Fruit fly (Drosophila melanogaster) whole organism, embryonic: ENCODE results near the gene Dok.

Source experiments
- Aef1 ChIP-seq: fragments of 200-800 bp; sonication (Bioruptor generic); IDR thresholded peaks from 3 replicates; pipeline ENCODE4 v1.3.6; 2022; ENCODE audit warnings: missing biosample characterization, missing genetic modification characterization
- B-H1 ChIP-seq: fragments of 200-800 bp; sonication (Bioruptor generic); IDR thresholded peaks from 3 replicates; pipeline ENCODE4 v1.3.6; 2022; ENCODE audit warnings: missing biosample characterization, missing genetic modification characterization
- CG12236 ChIP-seq: fragments of 200-800 bp; sonication (Bioruptor generic); optimal IDR thresholded peaks from 2 replicates; lab custom pipeline; 2016; ENCODE audit warnings: missing biosample characterization, missing genetic modification characterization
- CG12391 ChIP-seq: fragments of 200-800 bp; sonication (Bioruptor generic); optimal IDR thresholded peaks from 3 replicates; lab custom pipeline; 2018; ENCODE audit warnings: missing biosample characterization, mild to moderate bottlenecking, missing genetic modification characterization, moderate library complexity
- CG13123 ChIP-seq: fragments of 200-800 bp; sonication (Bioruptor generic); optimal IDR thresholded peaks from 2 replicates; lab custom pipeline; 2016; ENCODE audit warnings: missing biosample characterization, missing genetic modification characterization
- CG16779 ChIP-seq: fragments of 200-800 bp; sonication (Bioruptor generic); IDR thresholded peaks from 2 replicates; pipeline ENCODE4 v1.3.6; 2022; ENCODE audit warnings: missing biosample characterization, missing genetic modification characterization
- CG16813 ChIP-seq: fragments of 200-800 bp; sonication (Bioruptor generic); IDR thresholded peaks from 3 replicates; pipeline ENCODE4 v1.3.6; 2022; ENCODE audit warnings: missing biosample characterization, missing genetic modification characterization; ENCODE audit not compliant: partially characterized antibody
- CG16863 ChIP-seq: fragments of 200-800 bp; sonication (Bioruptor generic); optimal IDR thresholded peaks from 3 replicates; lab custom pipeline; 2016; ENCODE audit warnings: missing biosample characterization, missing genetic modification characterization
- CG17385 ChIP-seq: fragments of 200-800 bp; sonication (Bioruptor generic); optimal IDR thresholded peaks from 3 replicates; lab custom pipeline; 2018; ENCODE audit warnings: missing biosample characterization, mild to moderate bottlenecking, missing genetic modification characterization
- CG17612 ChIP-seq: fragments of 200-800 bp; sonication (Bioruptor generic); IDR thresholded peaks from 2 replicates; pipeline ENCODE4 v1.3.6; 2022; ENCODE audit warnings: missing biosample characterization, missing genetic modification characterization
- CG2678 ChIP-seq: fragments of 200-800 bp; sonication (Bioruptor generic); optimal IDR thresholded peaks from 3 replicates; lab custom pipeline; 2019; ENCODE audit warnings: missing biosample characterization, mild to moderate bottlenecking, missing genetic modification characterization, moderate library complexity
- CG30431 ChIP-seq: fragments of 200-800 bp; sonication (Bioruptor generic); optimal IDR thresholded peaks from 2 replicates; lab custom pipeline; 2017; ENCODE audit warnings: missing biosample characterization, missing genetic modification characterization
- CG42726 ChIP-seq: fragments of 200-800 bp; sonication (Bioruptor generic); IDR thresholded peaks from 2 replicates; pipeline ENCODE4 v1.3.6; 2022; ENCODE audit warnings: missing biosample characterization, missing genetic modification characterization; ENCODE audit not compliant: partially characterized antibody
- CG4360 ChIP-seq: fragments of 200-800 bp; sonication (Bioruptor generic); IDR thresholded peaks from 2 replicates; pipeline ENCODE4 v1.3.6; 2022; ENCODE audit warnings: missing biosample characterization, missing genetic modification characterization
- CG5245 ChIP-seq: fragments of 200-800 bp; sonication (Bioruptor generic); optimal IDR thresholded peaks from 3 replicates; lab custom pipeline; 2016; ENCODE audit warnings: missing biosample characterization, missing genetic modification characterization
- CG6272 ChIP-seq: fragments of 200-800 bp; sonication (Bioruptor generic); IDR thresholded peaks from 2 replicates; pipeline ENCODE4 v1.3.6; 2022; ENCODE audit warnings: missing biosample characterization, missing genetic modification characterization
- CG7745 ChIP-seq: fragments of 200-800 bp; sonication (Bioruptor generic); optimal IDR thresholded peaks from 2 replicates; lab custom pipeline; 2018; ENCODE audit warnings: missing biosample characterization, mild to moderate bottlenecking, missing genetic modification characterization, moderate library complexity
- CG7786 ChIP-seq: fragments of 200-800 bp; sonication (Bioruptor generic); optimal IDR thresholded peaks from 2 replicates; lab custom pipeline; 2016; ENCODE audit warnings: missing biosample characterization, missing genetic modification characterization
- D19A ChIP-seq: fragments of 200-800 bp; optimal IDR thresholded peaks from 3 replicates; lab custom pipeline; 2019; ENCODE audit warnings: missing biosample characterization, mild to moderate bottlenecking, missing genetic modification characterization, moderate library complexity
- Elba2 ChIP-seq: fragments of 200-800 bp; sonication (Bioruptor generic); optimal IDR thresholded peaks from 3 replicates; lab custom pipeline; 2016; ENCODE audit warnings: missing biosample characterization, missing genetic modification characterization
- Fer2 ChIP-seq: fragments of 200-800 bp; sonication (Bioruptor generic); optimal IDR thresholded peaks from 2 replicates; lab custom pipeline; 2018; ENCODE audit warnings: missing biosample characterization, mild to moderate bottlenecking, missing genetic modification characterization, moderate library complexity
- Hmx ChIP-seq: fragments of 200-800 bp; sonication (Bioruptor generic); optimal IDR thresholded peaks from 2 replicates; lab custom pipeline; 2016; ENCODE audit warnings: missing biosample characterization, missing genetic modification characterization
- Hr78 ChIP-seq, 2 experiments: fragments of 200-800 bp in 1 of 2; fragments of >200 bp in 1 of 2; sonication (Bioruptor generic) in 1 of 2; optimal IDR thresholded peaks; 2 replicates each; lab custom pipeline; 2017 to 2019; ENCODE audit warnings: missing biosample characterization in 2 of 2, missing genetic modification characterization in 2 of 2, mild to moderate bottlenecking in 1 of 2, moderate library complexity in 1 of 2
- Kr ChIP-seq: fragments of 200-800 bp; sonication (Bioruptor generic); optimal IDR thresholded peaks from 2 replicates; lab custom pipeline; 2017; ENCODE audit warnings: missing biosample characterization, mild to moderate bottlenecking, missing genetic modification characterization
- Lhr ChIP-seq: fragments of 200-800 bp; sonication (Bioruptor generic); optimal IDR thresholded peaks from 3 replicates; lab custom pipeline; 2017; ENCODE audit warnings: mild to moderate bottlenecking, missing biosample characterization, missing genetic modification reagents, missing genetic modification characterization
- MESR4 ChIP-seq: fragments of 200-800 bp; sonication (Bioruptor generic); optimal IDR thresholded peaks from 2 replicates; lab custom pipeline; 2018; ENCODE audit warnings: missing biosample characterization, mild to moderate bottlenecking, missing genetic modification characterization, moderate library complexity
- Med ChIP-seq: fragments of 200-800 bp; sonication (Bioruptor generic); peaks from one replicate; lab custom pipeline; 2016; ENCODE audit warnings: missing biosample characterization, missing genetic modification characterization, mild to moderate bottlenecking, inconsistent platforms, moderate library complexity
- Myb ChIP-seq: fragments of 200-800 bp; sonication (Bioruptor generic); optimal IDR thresholded peaks from 2 replicates; lab custom pipeline; 2016; ENCODE audit warnings: missing biosample characterization, missing genetic modification characterization
- NFAT ChIP-seq: fragments of 200-800 bp; sonication (Bioruptor generic); IDR thresholded peaks from 2 replicates; pipeline ENCODE4 v1.3.6; 2022; ENCODE audit warnings: missing biosample characterization, missing genetic modification characterization
- Sin3A ChIP-seq: fragments of >200 bp; optimal IDR thresholded peaks from 2 replicates; lab custom pipeline; 2018
- ara ChIP-seq: fragments of 200-800 bp; sonication (Bioruptor generic); IDR thresholded peaks from 2 replicates; pipeline ENCODE4 v1.3.6; 2022; ENCODE audit warnings: missing biosample characterization, missing genetic modification characterization
- ash1 ChIP-seq: fragments of 200-800 bp; sonication (Bioruptor generic); optimal IDR thresholded peaks from 2 replicates; lab custom pipeline; 2018; ENCODE audit warnings: missing biosample characterization, mild to moderate bottlenecking, missing genetic modification characterization
- bcd ChIP-seq: fragments of 200-800 bp; sonication (Bioruptor generic); optimal IDR thresholded peaks from 2 replicates; lab custom pipeline; 2017; ENCODE audit warnings: missing biosample characterization, mild to moderate bottlenecking, missing genetic modification characterization
- bigmax ChIP-seq: fragments of 200-800 bp; sonication (Bioruptor generic); optimal IDR thresholded peaks from 2 replicates; lab custom pipeline; 2018; ENCODE audit warnings: missing biosample characterization, mild to moderate bottlenecking, missing genetic modification characterization
- chm ChIP-seq: fragments of 200-800 bp; sonication (Bioruptor generic); IDR thresholded peaks from 2 replicates; pipeline ENCODE4 v1.3.6; 2022; ENCODE audit warnings: missing biosample characterization, missing genetic modification characterization
- chn ChIP-seq: fragments of 200-800 bp; sonication (Bioruptor generic); optimal IDR thresholded peaks from 2 replicates; lab custom pipeline; 2016; ENCODE audit warnings: missing biosample characterization, missing genetic modification characterization
- ci ChIP-seq: fragments of 200-800 bp; sonication (Bioruptor generic); IDR thresholded peaks from 3 replicates; pipeline ENCODE4 v1.3.6; 2022; ENCODE audit warnings: missing biosample characterization, missing genetic modification characterization
- emc ChIP-seq: fragments of 200-800 bp; sonication (Bioruptor generic); optimal IDR thresholded peaks from 2 replicates; lab custom pipeline; 2016; ENCODE audit warnings: missing biosample characterization, missing genetic modification characterization
- eve ChIP-seq, 2 experiments: fragments of >200 bp; optimal IDR thresholded peaks; 2 replicates each; lab custom pipeline; 2017; ENCODE audit warnings: missing biosample characterization in 2 of 2, missing genetic modification characterization in 2 of 2
- ewg ChIP-seq: fragments of 200-800 bp; sonication (Bioruptor generic); optimal IDR thresholded peaks from 3 replicates; lab custom pipeline; 2017; ENCODE audit warnings: mild to moderate bottlenecking, missing biosample characterization, missing genetic modification reagents, missing genetic modification characterization
- fu2 ChIP-seq: fragments of 200-800 bp; sonication (Bioruptor generic); optimal IDR thresholded peaks from 2 replicates; lab custom pipeline; 2016; ENCODE audit warnings: missing biosample characterization, missing genetic modification characterization
- gt ChIP-seq: fragments of 200-800 bp; sonication (Bioruptor generic); IDR thresholded peaks from 2 replicates; pipeline ENCODE4 v1.3.6; 2022; ENCODE audit warnings: missing biosample characterization, missing genetic modification characterization
- nerfin-2 ChIP-seq: fragments of 200-800 bp; sonication (Bioruptor generic); IDR thresholded peaks from 2 replicates; pipeline ENCODE4 v1.3.6; 2022; ENCODE audit warnings: missing biosample characterization, missing genetic modification characterization; ENCODE audit not compliant: partially characterized antibody
- pros ChIP-seq: fragments of 200-800 bp; sonication (Bioruptor generic); optimal IDR thresholded peaks from 3 replicates; lab custom pipeline; 2019; ENCODE audit warnings: missing biosample characterization, mild to moderate bottlenecking, missing genetic modification characterization, moderate library complexity
- pzg ChIP-seq: fragments of 200-800 bp; sonication (Bioruptor generic); optimal IDR thresholded peaks from 3 replicates; lab custom pipeline; 2018; ENCODE audit warnings: missing biosample characterization, mild to moderate bottlenecking, missing genetic modification characterization, moderate library complexity
- sd ChIP-seq: fragments of 200-800 bp; sonication (Bioruptor generic); optimal IDR thresholded peaks from 3 replicates; lab custom pipeline; 2018; ENCODE audit warnings: missing biosample characterization, mild to moderate bottlenecking, missing genetic modification characterization, moderate library complexity
- sens ChIP-seq: fragments of 200-800 bp; sonication (Bioruptor generic); peaks from one replicate; lab custom pipeline; 2016; ENCODE audit warnings: missing biosample characterization, missing genetic modification characterization
- slbo ChIP-seq: fragments of 200-800 bp; sonication (Bioruptor generic); IDR thresholded peaks from 2 replicates; pipeline ENCODE4 v1.3.6; 2022; ENCODE audit warnings: missing biosample characterization, missing genetic modification characterization
- tgo ChIP-seq: fragments of 200-800 bp; sonication (Bioruptor generic); IDR thresholded peaks from 3 replicates; pipeline ENCODE4 v1.3.6; 2022; ENCODE audit warnings: missing biosample characterization, missing genetic modification characterization
- toy ChIP-seq: fragments of 200-800 bp; sonication (Bioruptor generic); IDR thresholded peaks from 2 replicates; pipeline ENCODE4 v1.3.6; 2022; ENCODE audit warnings: missing biosample characterization, missing genetic modification characterization
- trem ChIP-seq: fragments of 200-800 bp; optimal IDR thresholded peaks from 3 replicates; lab custom pipeline; 2019; ENCODE audit warnings: missing biosample characterization, mild to moderate bottlenecking, missing genetic modification characterization, moderate library complexity
- ttk ChIP-seq: fragments of 200-800 bp; sonication (Bioruptor generic); IDR thresholded peaks from 2 replicates; pipeline ENCODE4 v2.1.2; 2022; ENCODE audit warnings: missing biosample characterization, missing genetic modification characterization
- zfh1 ChIP-seq: fragments of 200-800 bp; sonication (Bioruptor generic); IDR thresholded peaks from 3 replicates; pipeline ENCODE4 v1.3.6; 2022; ENCODE audit warnings: missing biosample characterization, missing genetic modification characterization

Dok gene

dm6 chrX:7335524-7335991 lies 11.5 kb downstream of the Dok start (continued):
- TF ChIP-seq CG5245 (GFP tag; lab: Kevin White, UChicago) (no peak), pzg (GFP tag; lab: Kevin White, UChicago) (no peak), chm (peak; percentile 10; the same call in 1 of the 2 replicates), Med (GFP tag; lab: Kevin White, UChicago) (no peak), Hmx (no peak), CG7745 (no peak), Elba2 (GFP tag; lab: Kevin White, UChicago) (no peak), bcd (GFP tag; lab: Kevin White, UChicago) (no peak), CG12236 (GFP tag; lab: Kevin White, UChicago) (no peak), ttk (GFP tag; lab: Robert Waterston, UW) (no peak), CG6272 (GFP tag; lab: Robert Waterston, UW) (no peak), Myb (GFP tag; lab: Kevin White, UChicago) (no peak), ash1 (GFP tag; lab: Kevin White, UChicago) (no peak), bigmax (GFP tag; lab: Kevin White, UChicago) (no peak), CG17385 (GFP tag; lab: Kevin White, UChicago) (no peak), eve (GFP tag; optimal IDR thresholded peaks at IDR 0.05; lab: Kevin White, UChicago) (no peak), Fer2 (tag; lab: Kevin White, UChicago) (no peak), CG7786 (GFP tag; lab: Kevin White, UChicago) (no peak), CG17612 (GFP tag; lab: Robert Waterston, UW) (no peak), CG2678 (tag; lab: Kevin White, UChicago) (peak; percentile 75), emc (GFP tag; lab: Kevin White, UChicago) (no peak), zfh1 (GFP tag; lab: Robert Waterston, UW) (no peak; the same call in 2 of the 3 replicates), Aef1 (GFP tag; lab: Robert Waterston, UW) (no peak), sens (GFP tag; lab: Kevin White, UChicago) (peak; percentile 94), CG12391 (tag; lab: Kevin White, UChicago) (peak; percentile 68), CG4360 (GFP tag; lab: Robert Waterston, UW) (no peak), Sin3A (lab: Kevin White, UChicago) (no peak), toy (GFP tag; lab: Robert Waterston, UW) (no peak), chn (GFP tag; lab: Kevin White, UChicago) (no peak), slbo (GFP tag; lab: Robert Waterston, UW) (no peak), trem (tag; lab: Kevin White, UChicago) (peak; percentile 42), ewg (GFP tag; lab: Kevin White, UChicago) (no peak), fu2 (GFP tag; lab: Kevin White, UChicago) (no peak), sd (no peak), CG16779 (GFP tag; lab: Robert Waterston, UW) (no peak), tgo (GFP tag; lab: Robert Waterston, UW) (no peak), ara (peak; percentile 48; the same call in 1 of the 2 replicates), CG30431 (GFP tag; lab: Kevin White, UChicago) (no peak), Kr (GFP tag; lab: Kevin White, UChicago) (no peak), D19A (peak; percentile 51), Lhr (no peak), B-H1 (GFP tag; lab: Robert Waterston, UW) (no peak), CG42726 (no peak), NFAT (no peak), MESR4 (GFP tag; lab: Kevin White, UChicago) (no peak), CG13123 (GFP tag; lab: Kevin White, UChicago) (no peak), pros (no peak), CG16863 (GFP tag; lab: Kevin White, UChicago) (no peak), gt (GFP tag; lab: Robert Waterston, UW) (no peak), Hr78 (GFP tag; optimal IDR thresholded peaks at IDR 0.05; lab: Kevin White, UChicago) (no peak), CG16813 (no peak), ci (GFP tag; lab: Robert Waterston, UW) (peak; percentile 56; the same call in 2 of the 3 replicates), nerfin-2 (no peak)
